Fruit fly (Drosophila melanogaster): ENCODE results near the gene CG9215.
A peak's percentile ranks its signal among the peaks of the same experiment; 100 is the strongest.

CG9215 gene

DNA sequence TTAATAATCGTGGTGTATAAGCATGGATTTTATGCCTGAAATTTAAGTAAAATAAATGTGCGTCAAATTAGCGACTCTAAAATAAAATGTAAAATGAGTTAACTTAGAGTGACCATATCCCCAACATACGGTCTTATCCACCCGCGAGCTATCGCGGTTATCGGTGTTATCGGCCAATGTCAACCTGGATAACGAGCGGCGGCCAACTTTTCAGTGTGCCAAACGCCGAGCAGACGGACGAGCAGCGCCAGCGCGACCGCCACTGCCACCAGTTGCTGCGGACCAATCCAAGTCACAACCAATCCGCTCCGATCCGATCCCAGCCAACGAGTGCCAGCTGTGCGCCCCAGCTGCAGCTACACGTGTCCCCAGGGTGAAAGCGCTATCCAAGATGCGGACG, 4.6 kb downstream of the CG9215 start, which contains the start of the genes cerv and CG7872 (continued):
- TF ChIP-seq Dll (GFP tag; IDR thresholded peaks at IDR 0.05; ENCODE audit: partially characterized antibody) (peak; percentile 71; the same call in 3 of the 4 replicates), Mrtf (GFP tag; IDR thresholded peaks at IDR 0.05) (no peak), fru (optimal IDR thresholded peaks at IDR 0.05) (no peak), her (GFP tag; optimal IDR thresholded peaks at IDR 0.05) (no peak), CG17361 (GFP tag; IDR thresholded peaks at IDR 0.05) (0 out of 3 replicates have a peak, but pooled peaks have one; percentile 17), Dref (GFP tag; IDR thresholded peaks at IDR 0.05) (peak; percentile 82), pho (GFP tag; optimal IDR thresholded peaks at IDR 0.05) (no peak), gsb (GFP tag; IDR thresholded peaks at IDR 0.05) (no peak), Doc3 (GFP tag; IDR thresholded peaks at IDR 0.05; ENCODE audit: partially characterized antibody) (peak; percentile 48; the same call in 1 of the 3 replicates), CG3281 (GFP tag; optimal IDR thresholded peaks at IDR 0.05) (peak; percentile 3), CG14710 (tag; optimal IDR thresholded peaks at IDR 0.05) (peak; percentile 60), kah (GFP tag; optimal IDR thresholded peaks at IDR 0.05) (peak; percentile 31), nerfin-2 (GFP tag; IDR thresholded peaks at IDR 0.05; ENCODE audit: partially characterized antibody) (peak; percentile 67), CG12659 (GFP tag; optimal IDR thresholded peaks at IDR 0.05) (peak; percentile 45), CG7963 (GFP tag; IDR thresholded peaks at IDR 0.05; ENCODE audit: partially characterized antibody) (peak; percentile 58; the same call in 1 of the 3 replicates), D (optimal IDR thresholded peaks at IDR 0.05) (no peak), D (GFP tag; optimal IDR thresholded peaks at IDR 0.05) (no peak), CG14860 (GFP tag; IDR thresholded peaks at IDR 0.05; ENCODE audit: partially characterized antibody) (peak; percentile 67), ewg (GFP tag; optimal IDR thresholded peaks at IDR 0.05) (peak; percentile 38), CG33557 (GFP tag; optimal IDR thresholded peaks at IDR 0.05) (no peak), en (GFP tag; optimal IDR thresholded peaks at IDR 0.05) (no peak), phol (tag; optimal IDR thresholded peaks at IDR 0.05) (peak; percentile 36), CG30020 (tag; optimal IDR thresholded peaks at IDR 0.05) (peak; percentile 19), CG3995 (GFP tag; optimal IDR thresholded peaks at IDR 0.05) (peak; percentile 58), Rfx (GFP tag; IDR thresholded peaks at IDR 0.05) (peak; percentile 30; the same call in 1 of the 2 replicates), CG2116 (GFP tag; optimal IDR thresholded peaks at IDR 0.05) (peak; percentile 59), CG13287 (GFP tag; IDR thresholded peaks at IDR 0.05; ENCODE audit: partially characterized antibody) (peak; percentile 78), Bgb (GFP tag; IDR thresholded peaks at IDR 0.05; ENCODE audit: partially characterized antibody) (peak; percentile 72), NC2β (GFP tag; optimal IDR thresholded peaks at IDR 0.05) (peak; percentile 12), nmo (GFP tag; optimal IDR thresholded peaks at IDR 0.05) (peak; percentile 1), eve (GFP tag; optimal IDR thresholded peaks at IDR 0.05) (no peak), slp2 (GFP tag; optimal IDR thresholded peaks at IDR 0.05) (no peak), Sin3A (optimal IDR thresholded peaks at IDR 0.05) (peak; percentile 22), hbn (GFP tag; IDR thresholded peaks at IDR 0.05; ENCODE audit: partially characterized antibody) (peak; percentile 68), slbo (GFP tag; IDR thresholded peaks at IDR 0.05) (peak; percentile 35; the same call in 1 of the 2 replicates), Ets97D (GFP tag; optimal IDR thresholded peaks at IDR 0.05) (peak; percentile 41), trem (tag; optimal IDR thresholded peaks at IDR 0.05) (peak; percentile 35), MESR4 (GFP tag; optimal IDR thresholded peaks at IDR 0.05) (peak; percentile 54), amos (GFP tag; IDR thresholded peaks at IDR 0.05; ENCODE audit: partially characterized antibody) (peak; percentile 71), Jarid2 (GFP tag; optimal IDR thresholded peaks at IDR 0.05) (peak; percentile 59), tna (GFP tag; IDR thresholded peaks at IDR 0.05; ENCODE audit: partially characterized antibody) (peak; percentile 70; the same call in 1 of the 2 replicates), CG1603 (tag; optimal IDR thresholded peaks at IDR 0.05) (peak; percentile 58), CG17186 (GFP tag; optimal IDR thresholded peaks at IDR 0.05) (peak; percentile 21), CG10267 (tag; optimal IDR thresholded peaks at IDR 0.05) (peak; percentile 76), CG11456 (GFP tag; IDR thresholded peaks at IDR 0.05) (0 out of 3 replicates have a peak, but pooled peaks have one; percentile 51), CkIIα-i1 (GFP tag; IDR thresholded peaks at IDR 0.05) (no peak), Myb (GFP tag; optimal IDR thresholded peaks at IDR 0.05) (peak; percentile 62), chinmo (GFP tag; IDR thresholded peaks at IDR 0.05; ENCODE audit: partially characterized antibody) (0 out of 4 replicates have a peak, but pooled peaks have one; percentile 74), CG34376 (GFP tag; optimal IDR thresholded peaks at IDR 0.05) (peak; percentile 2), Vsx1 (GFP tag; optimal IDR thresholded peaks at IDR 0.05) (no peak)

All from whole organism, embryonic.